Fruit fly (Drosophila melanogaster) whole organism, adult: ENCODE results near the gene TBC1D5.

Experiments
- CG11617 ChIP-seq: fragments of 200-800 bp; sonication (Bioruptor generic); optimal IDR thresholded peaks from 2 replicates; lab custom pipeline; 2017; ENCODE audit warnings: mild to moderate bottlenecking, missing biosample characterization, missing genetic modification reagents, missing genetic modification characterization
- CG14711 ChIP-seq: fragments of 200-800 bp; sonication (Bioruptor generic); optimal IDR thresholded peaks from 2 replicates; lab custom pipeline; 2018; ENCODE audit warnings: missing biosample characterization, mild to moderate bottlenecking, missing genetic modification characterization, moderate library complexity
- CG1620 ChIP-seq: fragments of 200-800 bp; sonication (Bioruptor generic); optimal IDR thresholded peaks from 2 replicates; lab custom pipeline; 2016; ENCODE audit warnings: missing biosample characterization, missing genetic modification characterization
- CG33017 ChIP-seq: fragments of 200-800 bp; sonication (Bioruptor generic); optimal IDR thresholded peaks from 2 replicates; lab custom pipeline; 2018; ENCODE audit warnings: missing biosample characterization, mild to moderate bottlenecking, missing genetic modification characterization, moderate library complexity
- CG5204 ChIP-seq: fragments of 200-800 bp; sonication (Bioruptor generic); optimal IDR thresholded peaks from 2 replicates; lab custom pipeline; 2016; ENCODE audit warnings: missing biosample characterization, missing genetic modification characterization
- CG7045 ChIP-seq: fragments of 200-800 bp; sonication (Bioruptor generic); optimal IDR thresholded peaks from 2 replicates; lab custom pipeline; 2017; ENCODE audit warnings: missing biosample characterization, mild to moderate bottlenecking, missing genetic modification characterization
- Clk ChIP-seq: fragments of 200-800 bp; sonication (Bioruptor generic); optimal IDR thresholded peaks from 2 replicates; lab custom pipeline; 2017; ENCODE audit warnings: missing biosample characterization, missing genetic modification characterization
- Mnt ChIP-seq: fragments of 200-800 bp; sonication (Bioruptor generic); optimal IDR thresholded peaks from 2 replicates; lab custom pipeline; 2016; ENCODE audit warnings: missing biosample characterization, mild to moderate bottlenecking, missing genetic modification characterization
- bab1 ChIP-seq: fragments of 200-800 bp; sonication (Bioruptor generic); optimal IDR thresholded peaks from 3 replicates; lab custom pipeline; 2019; ENCODE audit warnings: missing biosample characterization, mild to moderate bottlenecking, missing genetic modification characterization, moderate library complexity
- cnc ChIP-seq, 2 experiments: fragments of >200 bp; optimal IDR thresholded peaks; 2 replicates each; lab custom pipeline; 2017
- kay ChIP-seq: fragments of 200-800 bp; sonication (Bioruptor generic); peaks from one replicate; lab custom pipeline; 2016; ENCODE audit warnings: missing biosample characterization, missing genetic modification characterization, borderline replicate concordance
- pad ChIP-seq: fragments of 200-800 bp; sonication (Bioruptor generic); optimal IDR thresholded peaks from 3 replicates; lab custom pipeline; 2017; ENCODE audit warnings: missing biosample characterization, missing genetic modification characterization, mild to moderate bottlenecking, moderate library complexity, missing genetic modification reagents
- toe ChIP-seq: fragments of 200-800 bp; sonication (Bioruptor generic); optimal IDR thresholded peaks from 2 replicates; lab custom pipeline; 2016; ENCODE audit warnings: missing biosample characterization, missing genetic modification characterization

- TF ChIP-seq Mnt (GFP tag; lab: Kevin White, UChicago), result no peak
- TF ChIP-seq CG11617 (GFP tag; lab: Kevin White, UChicago), result no peak
- TF ChIP-seq Clk (GFP tag; lab: Kevin White, UChicago), result no peak
- no peak for TF ChIP-seq CG33017 (tag; lab: Kevin White, UChicago)
- no peak for TF ChIP-seq CG7045 (GFP tag; lab: Kevin White, UChicago)
- TF ChIP-seq CG1620 (GFP tag; lab: Kevin White, UChicago), result no peak
- TF ChIP-seq bab1 (GFP tag; lab: Kevin White, UChicago), result no peak
- TF ChIP-seq kay, result no peak
- no peak for TF ChIP-seq CG14711 (tag; lab: Kevin White, UChicago)
- TF ChIP-seq pad (GFP tag; lab: Kevin White, UChicago), result no peak
- no peak for TF ChIP-seq cnc (optimal IDR thresholded peaks at IDR 0.05; lab: Kevin White, UChicago)
- TF ChIP-seq toe (GFP tag; lab: Kevin White, UChicago), result no peak
- no peak for TF ChIP-seq CG5204 (GFP tag; lab: Kevin White, UChicago)
Observed at dm6 chr3R:13220478-13220877, 51.3 kb downstream of the TBC1D5 start, which contains the start of gene CG8476.
